Fruit fly (Drosophila melanogaster): ENCODE measurements around the gene CG9631.

Gene CG9631

DNA sequence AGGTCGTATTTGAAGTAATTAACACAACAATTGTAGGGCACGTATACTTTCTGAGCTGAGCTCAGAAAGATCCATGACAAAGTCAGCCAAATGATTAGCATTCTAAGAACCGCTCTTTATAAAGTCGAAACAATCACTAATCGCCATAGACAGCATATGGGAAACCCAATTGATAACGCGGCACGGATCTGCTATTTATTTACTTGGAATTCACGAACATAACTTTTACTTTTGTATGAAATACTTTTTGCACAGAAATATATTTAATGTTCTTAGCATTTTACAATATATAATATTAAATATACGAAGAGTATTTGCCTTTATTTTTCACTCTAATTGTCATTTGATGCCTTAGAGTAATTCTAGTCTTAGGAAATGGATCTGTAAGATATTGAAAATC, 18.0 kb upstream of the CG9631 start, which contains the start of gene CG43291:
TSS of gene CG43291 (minus strand) at position 101 of the 400 bp plus-strand sequence.
- TF ChIP-seq kay (GFP tag; ENCODE audit: borderline replicate concordance) (no peak), Mnt (GFP tag; optimal IDR thresholded peaks at IDR 0.05) (no peak), toe (GFP tag; optimal IDR thresholded peaks at IDR 0.05) (no peak), pad (GFP tag; optimal IDR thresholded peaks at IDR 0.05) (no peak), Hr96 (GFP tag; optimal IDR thresholded peaks at IDR 0.05) (no peak), CG7101 (tag; optimal IDR thresholded peaks at IDR 0.05) (no peak), cic (GFP tag; optimal IDR thresholded peaks at IDR 0.05) (no peak), Crg-1 (GFP tag; optimal IDR thresholded peaks at IDR 0.05) (no peak), bab1 (GFP tag; optimal IDR thresholded peaks at IDR 0.05) (no peak), CG5204 (GFP tag; optimal IDR thresholded peaks at IDR 0.05) (no peak), Clk (GFP tag; optimal IDR thresholded peaks at IDR 0.05) (no peak), ovo (GFP tag; optimal IDR thresholded peaks at IDR 0.05) (no peak), CG7045 (GFP tag; optimal IDR thresholded peaks at IDR 0.05) (no peak), cnc (optimal IDR thresholded peaks at IDR 0.05) (no peak)

DNA sequence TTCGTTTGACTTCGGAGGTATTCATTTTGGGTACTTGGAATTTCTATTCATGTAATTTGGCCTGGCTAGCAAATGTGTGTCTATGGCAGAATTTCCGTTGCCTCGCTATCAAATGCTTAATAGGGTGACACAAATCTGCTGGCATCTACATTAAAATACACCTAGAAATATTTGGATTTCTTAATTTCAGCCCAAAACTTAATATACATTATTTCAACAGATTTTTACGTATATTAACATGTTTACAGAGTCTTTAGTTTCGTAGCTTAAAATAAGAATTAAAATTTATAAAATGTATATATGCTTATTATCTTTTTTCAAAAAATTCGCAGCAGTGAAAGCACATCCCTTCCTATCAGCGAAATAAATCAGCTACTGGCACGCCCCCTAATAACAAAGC, 2.5 kb upstream of the CG9631 start, which contains the start of gene CG9624:
TSS of gene CG9624 (minus strand) at position 101 of the 400 bp plus-strand sequence.
- no peak for TF ChIP-seq CG12768 (GFP tag; optimal IDR thresholded peaks at IDR 0.05)
- TF ChIP-seq ovo (GFP tag; optimal IDR thresholded peaks at IDR 0.05) = no peak
- no peak for TF ChIP-seq tj (GFP tag; optimal IDR thresholded peaks at IDR 0.05)
- TF ChIP-seq cnc (optimal IDR thresholded peaks at IDR 0.05) = no peak
- no peak for TF ChIP-seq CG1620 (GFP tag; optimal IDR thresholded peaks at IDR 0.05)
- TF ChIP-seq CG7101 (tag; optimal IDR thresholded peaks at IDR 0.05) = no peak
- TF ChIP-seq CG5204 (GFP tag; optimal IDR thresholded peaks at IDR 0.05) = no peak
- no peak for TF ChIP-seq cic (GFP tag; optimal IDR thresholded peaks at IDR 0.05)
- no peak for TF ChIP-seq CG7045 (GFP tag; optimal IDR thresholded peaks at IDR 0.05)
- no peak for TF ChIP-seq Crg-1 (GFP tag; optimal IDR thresholded peaks at IDR 0.05)
- no peak for TF ChIP-seq bab1 (GFP tag; optimal IDR thresholded peaks at IDR 0.05)
- no peak for TF ChIP-seq Hr96 (GFP tag; optimal IDR thresholded peaks at IDR 0.05)
- no peak for TF ChIP-seq Mnt (GFP tag; optimal IDR thresholded peaks at IDR 0.05)
- TF ChIP-seq pad (GFP tag; optimal IDR thresholded peaks at IDR 0.05) = no peak
- no peak for TF ChIP-seq toe (GFP tag; optimal IDR thresholded peaks at IDR 0.05)
- TF ChIP-seq CG11617 (GFP tag; optimal IDR thresholded peaks at IDR 0.05) = no peak
- no peak for TF ChIP-seq CG14711 (tag; optimal IDR thresholded peaks at IDR 0.05)
- TF ChIP-seq Clk (GFP tag; optimal IDR thresholded peaks at IDR 0.05) = no peak

DNA sequence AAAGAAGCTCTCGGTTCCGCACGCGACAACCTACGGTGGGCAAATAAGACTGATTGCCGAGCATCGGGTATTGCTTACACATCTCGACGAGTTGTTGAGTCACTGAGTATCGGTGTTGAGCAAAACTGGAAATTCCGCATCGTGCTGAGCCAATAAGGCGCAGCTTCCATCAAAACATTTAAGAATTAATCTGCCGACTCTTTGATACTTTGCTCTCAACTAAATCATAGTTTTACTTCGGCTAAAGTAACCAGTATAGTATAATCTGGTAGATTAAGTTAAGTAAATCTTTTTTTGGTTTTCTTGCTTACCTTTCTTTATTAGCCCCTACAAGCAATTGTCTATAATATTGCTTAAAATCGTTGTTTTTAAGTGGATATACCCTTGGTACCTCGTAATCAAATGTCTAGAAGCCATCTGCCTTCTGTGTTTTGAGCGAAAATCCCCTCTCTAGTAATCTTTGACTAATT, 2.4 kb downstream of the CG9631 start, which contains the start of gene Sp212:
TSS of gene Sp212 (minus strand) at position 51 of the 470 bp plus-strand sequence.
- TF ChIP-seq kay (GFP tag; ENCODE audit: borderline replicate concordance) (no peak), Mnt (GFP tag; optimal IDR thresholded peaks at IDR 0.05) (no peak), cic (GFP tag; optimal IDR thresholded peaks at IDR 0.05) (no peak), CG14711 (tag; optimal IDR thresholded peaks at IDR 0.05) (peak; percentile 34), CG33017 (tag; optimal IDR thresholded peaks at IDR 0.05) (peak; percentile 22), toe (GFP tag; optimal IDR thresholded peaks at IDR 0.05) (no peak), CG12768 (GFP tag; optimal IDR thresholded peaks at IDR 0.05) (no peak), pad (GFP tag; optimal IDR thresholded peaks at IDR 0.05) (no peak), Clk (GFP tag; optimal IDR thresholded peaks at IDR 0.05) (no peak)

DNA sequence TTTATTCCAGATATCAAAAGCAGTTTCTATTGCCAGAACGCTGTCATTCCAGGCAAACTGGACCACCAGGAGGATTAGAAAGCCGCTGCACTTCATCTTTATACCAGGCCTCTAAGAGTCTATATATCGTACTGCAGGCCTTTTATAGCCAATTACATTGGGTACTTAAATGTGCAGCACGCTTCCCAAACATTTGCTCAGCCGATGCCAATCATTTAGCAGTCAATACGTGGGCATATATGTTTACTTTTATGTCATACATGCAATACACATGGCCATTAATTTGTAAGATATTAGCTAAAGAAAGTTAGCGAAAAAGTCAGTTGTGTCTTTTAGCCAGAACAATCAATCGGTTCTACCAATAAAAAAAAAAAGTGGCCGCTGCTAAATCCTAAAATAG, 5.1 kb downstream of the CG9631 start, which contains the start of gene CG33109:
TSS of gene CG33109 (minus strand) at position 101 of the 400 bp plus-strand sequence.
- TF ChIP-seq CG5204 (GFP tag; optimal IDR thresholded peaks at IDR 0.05) (no peak), kay (GFP tag; ENCODE audit: borderline replicate concordance) (peak; percentile 24), cnc (optimal IDR thresholded peaks at IDR 0.05) (no peak)

DNA sequence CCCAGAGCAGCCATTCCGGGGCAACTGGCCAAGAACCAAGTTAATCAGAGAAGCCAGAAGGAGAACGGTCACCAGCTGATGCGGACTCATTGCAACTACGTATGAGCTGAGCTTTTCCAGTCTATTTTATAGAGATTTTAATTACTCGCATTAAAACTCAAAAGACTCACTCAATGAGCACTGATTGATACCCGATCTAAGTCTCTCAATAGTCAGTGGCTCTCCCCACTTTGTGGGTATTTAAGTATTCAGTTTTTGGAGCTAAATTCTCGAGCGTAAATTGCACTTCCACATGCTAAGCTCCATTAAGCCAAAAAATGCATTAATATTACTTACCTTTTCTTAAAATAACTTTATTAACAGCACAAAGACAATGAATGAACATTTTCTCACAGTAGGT, 6.5 kb downstream of the CG9631 start, which contains the start of gene CG31326:
TSS of gene CG31326 (minus strand) at position 101 of the 400 bp plus-strand sequence.
- TF ChIP-seq Mnt (GFP tag; optimal IDR thresholded peaks at IDR 0.05) (peak; percentile 2), cic (GFP tag; optimal IDR thresholded peaks at IDR 0.05) (peak; percentile 36), CG14711 (tag; optimal IDR thresholded peaks at IDR 0.05) (no peak)

DNA sequence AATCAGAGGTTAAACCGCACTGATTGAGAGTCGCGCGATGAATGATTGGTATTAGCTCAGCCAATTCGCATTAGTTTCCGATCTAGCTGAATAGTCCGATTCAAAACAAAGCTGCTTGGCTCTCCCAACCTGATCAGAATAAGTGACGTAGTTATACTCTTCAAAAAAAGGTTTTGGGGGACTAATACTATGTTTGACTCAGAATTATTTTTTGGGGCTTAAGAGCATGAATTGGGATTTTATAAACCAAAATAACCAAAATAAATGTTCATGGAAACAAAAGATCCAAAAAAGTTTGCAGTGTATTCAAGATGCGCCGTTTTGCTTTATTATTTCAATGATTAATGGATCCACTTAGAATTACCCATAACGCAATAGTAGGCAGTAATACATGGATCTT, 8.7 kb downstream of the CG9631 start, which contains the start of gene CG9649:
TSS of gene CG9649 (minus strand) at position 44 of the 400 bp plus-strand sequence.
- TF ChIP-seq Mnt (GFP tag; optimal IDR thresholded peaks at IDR 0.05) = no peak
- TF ChIP-seq CG11617 (GFP tag; optimal IDR thresholded peaks at IDR 0.05) = no peak
- peak; percentile 44 for TF ChIP-seq CG7045 (GFP tag; optimal IDR thresholded peaks at IDR 0.05)
- no peak for TF ChIP-seq cnc (optimal IDR thresholded peaks at IDR 0.05)
- TF ChIP-seq CG33017 (tag; optimal IDR thresholded peaks at IDR 0.05) = peak; percentile 62
- peak; percentile 46 for TF ChIP-seq CG5204 (GFP tag; optimal IDR thresholded peaks at IDR 0.05)
- peak; percentile 14 for TF ChIP-seq pad (GFP tag; optimal IDR thresholded peaks at IDR 0.05)
- TF ChIP-seq bab1 (GFP tag; optimal IDR thresholded peaks at IDR 0.05) = no peak
- peak; percentile 63 for TF ChIP-seq cic (GFP tag; optimal IDR thresholded peaks at IDR 0.05)
- peak; percentile 64 for TF ChIP-seq CG14711 (tag; optimal IDR thresholded peaks at IDR 0.05)
- no peak for TF ChIP-seq toe (GFP tag; optimal IDR thresholded peaks at IDR 0.05)
- TF ChIP-seq kay (GFP tag; ENCODE audit: borderline replicate concordance) = peak; percentile 71
- peak; percentile 54 for TF ChIP-seq CG7101 (tag; optimal IDR thresholded peaks at IDR 0.05)
- TF ChIP-seq CG1620 (GFP tag; optimal IDR thresholded peaks at IDR 0.05) = no peak
- no peak for TF ChIP-seq Clk (GFP tag; optimal IDR thresholded peaks at IDR 0.05)
- TF ChIP-seq CG12768 (GFP tag; optimal IDR thresholded peaks at IDR 0.05) = peak; percentile 52
- TF ChIP-seq Hr96 (GFP tag; optimal IDR thresholded peaks at IDR 0.05) = no peak
- TF ChIP-seq ovo (GFP tag; optimal IDR thresholded peaks at IDR 0.05) = no peak
- TF ChIP-seq tj (GFP tag; optimal IDR thresholded peaks at IDR 0.05) = peak; percentile 8
- no peak for TF ChIP-seq Crg-1 (GFP tag; optimal IDR thresholded peaks at IDR 0.05)
